Worm (Caenorhabditis elegans) whole organism, L4 larva: ENCODE results near the gene F31F7.1.
A peak's percentile ranks its signal among the peaks of the same experiment; 100 is the strongest.

ENCODE experiments used
- F10B5.3 ChIP-seq: sonication (generic microtip); optimal IDR thresholded peaks from 2 replicates; lab custom pipeline; 2016; ENCODE audit warnings: mild to moderate bottlenecking, missing genetic modification characterization, missing compliant biosample characterization
- F44E2.7 ChIP-seq: fragments of 200-800 bp; sonication (Bioruptor generic); IDR thresholded peaks from 2 replicates; pipeline ENCODE4 v2.1.2; 2022; ENCODE audit warnings: missing genetic modification characterization, missing compliant biosample characterization
- Y105C5A.15 ChIP-seq: fragments of 200-800 bp; sonication (Bioruptor generic); IDR thresholded peaks from 2 replicates; pipeline ENCODE4 v1.3.6; 2022; ENCODE audit warnings: missing genetic modification characterization, missing compliant biosample characterization
- Y48G9A.11 ChIP-seq: fragments of 200-800 bp; sonication (Bioruptor generic); IDR thresholded peaks from 2 replicates; pipeline ENCODE4 v1.3.6; 2022; ENCODE audit warnings: missing genetic modification reagents, missing genetic modification characterization, missing compliant biosample characterization
- ZK337.2 ChIP-seq: fragments of 200-800 bp; sonication (Bioruptor generic); IDR thresholded peaks from 2 replicates; pipeline ENCODE4 v1.3.6; 2022; ENCODE audit warnings: missing genetic modification reagents, missing genetic modification characterization, missing compliant biosample characterization
- ZK546.5 ChIP-seq, 2 experiments: sonication (generic microtip); optimal IDR thresholded peaks; 2 replicates each; lab custom pipeline; 2017; ENCODE audit warnings: missing biosample characterization in 2 of 2, missing genetic modification characterization in 2 of 2
- aha-1 ChIP-seq: fragments of 150-350 bp; peaks from one replicate; lab custom pipeline; 2014; ENCODE audit warnings: missing biosample characterization, missing genetic modification characterization
- aly-2 ChIP-seq: sonication (generic microtip); optimal IDR thresholded peaks from 2 replicates; lab custom pipeline; 2018; ENCODE audit warnings: missing biosample characterization, missing genetic modification characterization
- arid-1 ChIP-seq: fragments of 200-800 bp; sonication (Bioruptor generic); conservative IDR thresholded peaks from 2 replicates; pipeline ENCODE4 v1.3.6; 2022; ENCODE audit warnings: missing genetic modification reagents, missing genetic modification characterization, missing compliant biosample characterization
- attf-4 ChIP-seq: sonication (generic microtip); optimal IDR thresholded peaks from 3 replicates; lab custom pipeline; 2017; ENCODE audit warnings: missing biosample characterization, missing genetic modification characterization
- ceh-20 ChIP-seq: fragments of 200-800 bp; sonication (Bioruptor generic); IDR thresholded peaks from 2 replicates; pipeline ENCODE4 v1.3.6; 2022; ENCODE audit warnings: missing genetic modification reagents, missing genetic modification characterization, missing compliant biosample characterization
- ceh-44 ChIP-seq: fragments of 200-800 bp; sonication (Bioruptor generic); IDR thresholded peaks from 2 replicates; pipeline ENCODE4 v1.3.6; 2022; ENCODE audit warnings: missing genetic modification reagents, missing genetic modification characterization, missing compliant biosample characterization
- ceh-82 ChIP-seq: sonication (generic microtip); optimal IDR thresholded peaks from 2 replicates; lab custom pipeline; 2017; ENCODE audit warnings: missing biosample characterization, missing genetic modification characterization
- dmd-9 ChIP-seq: fragments of 200-800 bp; sonication (Bioruptor generic); IDR thresholded peaks from 2 replicates; pipeline ENCODE4 v1.3.6; 2022; ENCODE audit warnings: missing genetic modification reagents, missing genetic modification characterization, missing compliant biosample characterization
- dpl-1 ChIP-seq: fragments of 150-350 bp; optimal IDR thresholded peaks from 2 replicates; lab custom pipeline; 2014; ENCODE audit warnings: missing biosample characterization, missing genetic modification reagents, missing genetic modification characterization
- hlh-11 ChIP-seq: fragments of 200-800 bp; sonication (Bioruptor generic); optimal IDR thresholded peaks from 2 replicates; lab custom pipeline; 2018; ENCODE audit warnings: mild to moderate bottlenecking, missing genetic modification characterization, missing compliant biosample characterization
- hlh-30 ChIP-seq: sonication (generic microtip); optimal IDR thresholded peaks from 2 replicates; lab custom pipeline; 2017; ENCODE audit warnings: antibody characterized with exemption, mild to moderate bottlenecking, missing genetic modification characterization, missing compliant biosample characterization; ENCODE audit not compliant: insufficient read depth
- lin-15B ChIP-seq: fragments of 150-350 bp; sonication (generic microtip); optimal IDR thresholded peaks from 3 replicates; lab custom pipeline; 2014; ENCODE audit warnings: missing biosample characterization, missing genetic modification characterization
- lin-39 ChIP-seq: fragments of 150-350 bp; optimal IDR thresholded peaks from 2 replicates; lab custom pipeline; 2014; ENCODE audit warnings: missing biosample characterization, missing genetic modification reagents, missing genetic modification characterization
- lir-3 ChIP-seq: sonication (generic microtip); optimal IDR thresholded peaks from 2 replicates; lab custom pipeline; 2016; ENCODE audit warnings: mild to moderate bottlenecking, missing genetic modification characterization, missing compliant biosample characterization
- mep-1 ChIP-seq: fragments of 150-350 bp; sonication (generic microtip); optimal IDR thresholded peaks from 3 replicates; lab custom pipeline; 2014; ENCODE audit warnings: missing biosample characterization, missing genetic modification characterization
- mxl-2 ChIP-seq: fragments of 200-800 bp; sonication (Bioruptor generic); conservative IDR thresholded peaks from 2 replicates; pipeline ENCODE4 v1.3.6; 2022; ENCODE audit warnings: missing genetic modification reagents, missing genetic modification characterization, missing compliant biosample characterization
- mxl-3 ChIP-seq: fragments of 200-800 bp; sonication (Bioruptor generic); optimal IDR thresholded peaks from 2 replicates; lab custom pipeline; 2018; ENCODE audit warnings: mild to moderate bottlenecking, missing genetic modification characterization, missing compliant biosample characterization
- nhr-111 ChIP-seq: fragments of 200-800 bp; sonication (Bioruptor generic); optimal IDR thresholded peaks from 2 replicates; lab custom pipeline; 2018; ENCODE audit warnings: mild to moderate bottlenecking, missing genetic modification characterization, missing compliant biosample characterization
- nhr-237 ChIP-seq: sonication (generic microtip); optimal IDR thresholded peaks from 2 replicates; lab custom pipeline; 2017; ENCODE audit warnings: missing biosample characterization, missing genetic modification characterization
- nhr-25 ChIP-seq: sonication (generic microtip); optimal IDR thresholded peaks from 2 replicates; lab custom pipeline; 2017; ENCODE audit warnings: missing genetic modification characterization, mild to moderate bottlenecking, missing compliant biosample characterization, antibody characterized with exemption, moderate library complexity, borderline replicate concordance; ENCODE audit not compliant: insufficient read depth
- nhr-28 ChIP-seq: fragments of 150-350 bp; optimal IDR thresholded peaks from 2 replicates; lab custom pipeline; 2014; ENCODE audit warnings: missing biosample characterization, missing genetic modification characterization
- nhr-41 ChIP-seq: fragments of 200-800 bp; sonication (Bioruptor generic); IDR thresholded peaks from 2 replicates; pipeline ENCODE4 v1.3.6; 2022; ENCODE audit warnings: missing genetic modification reagents, missing genetic modification characterization, missing compliant biosample characterization
- nhr-42 ChIP-seq: fragments of 200-800 bp; sonication (Bioruptor generic); IDR thresholded peaks from 2 replicates; pipeline ENCODE4 v1.3.6; 2022; ENCODE audit warnings: missing genetic modification characterization, missing compliant biosample characterization
- nhr-6 ChIP-seq: fragments of 150-350 bp; optimal IDR thresholded peaks from 2 replicates; lab custom pipeline; 2014; ENCODE audit warnings: missing biosample characterization, missing genetic modification characterization
- nhr-76 ChIP-seq: fragments of 150-350 bp; optimal IDR thresholded peaks from 2 replicates; lab custom pipeline; 2014; ENCODE audit warnings: missing biosample characterization, missing genetic modification characterization
- nhr-77 ChIP-seq: fragments of 150-350 bp; optimal IDR thresholded peaks from 2 replicates; lab custom pipeline; 2014; ENCODE audit warnings: missing biosample characterization, missing genetic modification characterization
- pha-4 ChIP-seq, 2 experiments: fragments of 150-350 bp in 1 of 2; fragments of 200-800 bp in 1 of 2; sonication (Bioruptor generic) in 1 of 2; IDR thresholded peaks in 1 of 2; optimal IDR thresholded peaks in 1 of 2; 2 replicates each; pipeline versions ENCODE4 v1.3.6 to Lab custom; 2014 to 2022; ENCODE audit warnings: missing genetic modification characterization in 2 of 2, missing genetic modification reagents in 2 of 2, missing biosample characterization in 1 of 2, missing compliant biosample characterization in 1 of 2
- rbr-2 ChIP-seq: sonication (generic microtip); optimal IDR thresholded peaks from 2 replicates; lab custom pipeline; 2016; ENCODE audit warnings: missing genotype, missing genetic modification characterization, missing compliant biosample characterization
- saeg-2 ChIP-seq: fragments of 200-800 bp; sonication (Bioruptor generic); IDR thresholded peaks from 2 replicates; pipeline ENCODE4 v1.3.6; 2022; ENCODE audit warnings: missing genetic modification reagents, missing genetic modification characterization, missing compliant biosample characterization
- sdz-12 ChIP-seq: fragments of 200-800 bp; sonication (Bioruptor generic); optimal IDR thresholded peaks from 2 replicates; lab custom pipeline; 2018; ENCODE audit warnings: mild to moderate bottlenecking, missing genetic modification characterization, missing compliant biosample characterization
- set-16 ChIP-seq: fragments of 200-800 bp; sonication (Bioruptor generic); IDR thresholded peaks from 2 replicates; pipeline ENCODE4 v1.3.6; 2022; ENCODE audit warnings: missing genetic modification reagents, missing genetic modification characterization, missing compliant biosample characterization
- skn-1 ChIP-seq: fragments of 150-350 bp; optimal IDR thresholded peaks from 2 replicates; lab custom pipeline; 2014; ENCODE audit warnings: missing biosample characterization, missing genetic modification characterization
- unc-130 ChIP-seq: sonication (generic microtip); optimal IDR thresholded peaks from 2 replicates; lab custom pipeline; 2016; ENCODE audit warnings: missing genetic modification reagents, missing genetic modification characterization, missing compliant biosample characterization
- unc-62 ChIP-seq, 3 experiments: fragments of 150-350 bp in 1 of 3; sonication (generic microtip); optimal IDR thresholded peaks in 2 of 3; peaks in 1 of 3; 1 replicate in 1 of 3; 2 replicates in 2 of 3; lab custom pipeline; 2014 to 2017; ENCODE audit warnings: missing biosample characterization in 3 of 3, missing genetic modification characterization in 3 of 3, missing genetic modification reagents in 3 of 3, missing genotype in 1 of 3
- zag-1 ChIP-seq: fragments of 150-350 bp; optimal IDR thresholded peaks from 2 replicates; lab custom pipeline; 2014; ENCODE audit warnings: missing biosample characterization, missing genetic modification characterization
- zfp-3 ChIP-seq: fragments of 200-800 bp; sonication (Bioruptor generic); conservative IDR thresholded peaks from 2 replicates; pipeline ENCODE4 v1.3.6; 2022; ENCODE audit warnings: missing genetic modification reagents, missing genetic modification characterization, missing compliant biosample characterization

The F31F7.1 gene

DNA sequence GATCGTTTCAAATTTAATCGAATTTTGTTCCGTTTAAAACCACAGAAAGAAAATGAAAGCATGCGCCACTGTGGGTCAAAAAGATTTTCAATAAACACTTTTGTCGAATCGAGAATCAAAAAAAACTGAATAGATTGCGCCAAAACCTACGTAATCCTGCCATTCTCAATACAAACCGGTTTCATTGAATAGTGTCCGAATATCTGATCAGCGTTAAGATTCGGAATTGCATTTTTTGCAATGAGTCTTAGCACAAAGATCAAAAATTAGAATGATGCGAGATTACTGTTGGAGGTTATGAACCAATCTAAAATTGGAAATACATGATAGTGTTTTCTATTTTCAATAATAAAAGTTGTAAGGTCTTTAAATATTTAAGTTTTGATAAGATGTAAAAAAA lies 41.7 kb downstream of the F31F7.1 start:
- TF ChIP-seq nhr-28 (tag; lab: Kevin White, UChicago) (peak; percentile 7), lin-39 (tag; lab: Kevin White, UChicago) (no peak), unc-62 (GFP tag; optimal IDR thresholded peaks at IDR 0.05 in 1 of 2; lab: Kevin White, UChicago) (peak in 1 of 2 experiments; percentile 24), unc-62 (tag; optimal IDR thresholded peaks at IDR 0.05; lab: Kevin White, UChicago) (no peak)

DNA sequence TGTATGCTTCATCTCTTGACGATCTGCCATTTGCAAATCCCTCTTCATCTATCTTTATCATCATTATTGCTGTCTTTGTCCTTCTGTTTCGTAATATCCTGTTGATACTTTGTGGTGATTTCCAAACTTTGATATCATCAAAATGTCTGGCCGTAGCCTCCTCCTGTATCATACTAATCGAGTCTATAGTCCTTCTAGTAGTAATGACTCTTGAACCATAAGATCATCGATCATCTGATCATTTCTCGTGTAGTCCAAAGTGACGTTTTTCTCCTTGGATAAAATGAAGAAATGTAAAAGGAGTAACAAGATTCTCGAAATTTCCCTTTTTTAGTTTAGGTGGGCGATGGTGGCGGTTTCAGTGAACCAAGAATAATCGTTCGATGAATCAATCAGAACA lies 43.1 kb downstream of the F31F7.1 start:
- TF ChIP-seq hlh-11: peak; percentile 14
- peak; percentile 11 for TF ChIP-seq hlh-30 (tag; lab: Kevin White, UChicago)
- no peak for TF ChIP-seq Y48G9A.11
- TF ChIP-seq nhr-28 (tag; lab: Kevin White, UChicago): peak; percentile 96
- TF ChIP-seq aha-1 (tag; lab: Kevin White, UChicago): peak; percentile 20
- no peak for TF ChIP-seq nhr-6 (tag; lab: Kevin White, UChicago)

DNA sequence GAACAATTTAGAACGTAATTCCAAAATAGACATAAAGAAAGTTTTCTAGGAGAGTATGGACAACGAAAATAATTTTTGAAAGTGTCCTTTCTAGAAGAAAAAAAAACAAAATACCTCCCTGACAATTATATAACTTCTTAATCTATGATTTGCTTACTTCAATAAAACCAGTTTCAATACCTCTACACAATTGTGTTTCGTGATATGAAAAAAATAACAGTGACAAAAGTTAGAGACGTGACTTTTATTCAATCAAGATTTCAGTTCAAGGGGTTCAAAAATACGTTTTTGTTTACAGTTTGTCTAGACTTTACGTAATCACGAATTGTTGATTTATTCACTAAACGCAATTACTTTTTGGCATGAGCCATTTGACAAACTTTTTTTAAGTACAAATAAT lies 45.0 kb downstream of the F31F7.1 start:
- TF ChIP-seq zag-1 (tag; lab: Kevin White, UChicago): no peak
- no peak for TF ChIP-seq attf-4
- TF ChIP-seq unc-62 (GFP tag; optimal IDR thresholded peaks at IDR 0.05 in 1 of 2; lab: Kevin White, UChicago): peak in 1 of 2 experiments; percentile 94
- no peak for TF ChIP-seq unc-62 (tag; optimal IDR thresholded peaks at IDR 0.05; lab: Kevin White, UChicago)
- no peak for TF ChIP-seq F10B5.3 (tag; lab: Kevin White, UChicago)
- no peak for TF ChIP-seq ceh-44

DNA sequence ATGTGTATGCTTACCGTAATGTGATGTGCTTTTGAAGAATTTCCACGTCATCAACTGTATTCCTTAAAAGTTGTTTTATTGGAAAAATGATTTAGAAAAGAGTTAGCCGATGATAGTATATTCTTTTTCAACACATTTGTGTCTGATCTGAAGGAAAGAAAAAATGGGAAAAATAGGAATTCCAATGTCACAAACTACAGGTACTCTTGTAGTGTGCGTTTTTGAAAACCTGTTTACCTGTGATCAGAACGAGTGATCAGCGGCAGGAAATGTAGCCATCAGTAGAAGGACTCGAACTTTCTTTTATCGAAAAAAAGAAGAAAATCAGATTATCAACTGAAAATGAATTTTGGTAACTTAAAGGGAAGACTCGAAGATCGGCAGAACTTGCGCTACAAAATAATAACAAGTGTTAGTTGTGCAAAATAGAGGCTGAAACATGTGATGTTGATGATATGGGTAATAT lies 45.5 kb downstream of the F31F7.1 start, which contains the start of gene T28C12.15:
Gene T28C12.15 (minus strand): TSS at position 51 of the 466 bp plus-strand sequence.
- peak; percentile 98 for TF ChIP-seq nhr-28 (tag; lab: Kevin White, UChicago)
- TF ChIP-seq lir-3 (tag; lab: Kevin White, UChicago): no peak
- peak; percentile 16 for TF ChIP-seq aha-1 (tag; lab: Kevin White, UChicago)
- TF ChIP-seq saeg-2 (GFP tag; lab: Robert Waterston, UW): no peak
- TF ChIP-seq ceh-82 (tag; lab: Kevin White, UChicago): no peak
- TF ChIP-seq Y105C5A.15 (GFP tag; lab: Robert Waterston, UW): no peak
- TF ChIP-seq hlh-11: no peak

DNA sequence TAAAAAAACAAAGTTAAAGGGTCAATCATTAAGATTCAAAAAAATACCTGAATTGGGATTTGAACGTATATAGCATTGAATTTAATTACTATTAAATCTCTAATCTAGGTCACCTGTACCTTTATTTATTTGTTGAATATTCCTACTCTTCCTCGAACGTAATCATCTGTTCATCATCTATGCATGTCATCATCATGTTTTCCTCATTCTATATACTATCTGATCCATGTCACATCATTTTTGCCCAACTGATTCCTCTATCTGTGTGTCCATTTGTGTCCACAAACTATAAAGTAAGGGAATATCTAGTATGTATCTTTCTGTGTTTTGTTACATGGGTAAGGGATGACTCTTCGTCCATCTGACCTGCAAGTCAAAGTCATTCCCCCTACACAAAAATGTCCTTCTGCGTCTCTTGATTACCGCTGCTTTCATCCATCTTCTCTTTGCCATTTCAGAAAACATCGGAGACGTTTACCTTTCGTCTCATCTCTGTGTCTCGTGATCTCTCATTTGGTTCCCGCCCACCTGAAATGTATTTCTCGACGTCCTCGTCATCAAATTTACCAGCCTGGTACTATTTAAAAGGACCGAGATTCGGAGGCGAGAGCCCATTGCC lies 46.6 kb downstream of the F31F7.1 start:
- TF ChIP-seq ZK337.2 (GFP tag; lab: Robert Waterston, UW): no peak
- no peak for TF ChIP-seq nhr-237 (tag; lab: Kevin White, UChicago)
- no peak for TF ChIP-seq nhr-41 (GFP tag; lab: Robert Waterston, UW)
- no peak for TF ChIP-seq mxl-3 (GFP tag; lab: Kevin White, UChicago)
- no peak for TF ChIP-seq mep-1 (tag; lab: Kevin White, UChicago)
- TF ChIP-seq dpl-1 (GFP tag; lab: Kevin White, UChicago): no peak
- TF ChIP-seq nhr-77 (tag; lab: Kevin White, UChicago): no peak
- TF ChIP-seq nhr-42 (GFP tag; lab: Robert Waterston, UW): no peak
- TF ChIP-seq mxl-2 (GFP tag; lab: Robert Waterston, UW): no peak
- no peak for TF ChIP-seq ceh-20 (GFP tag; lab: Robert Waterston, UW)
- no peak for TF ChIP-seq aly-2
- no peak for TF ChIP-seq nhr-76 (tag; lab: Kevin White, UChicago)
- TF ChIP-seq ZK546.5 (tag; optimal IDR thresholded peaks at IDR 0.05; lab: Kevin White, UChicago): no peak
- TF ChIP-seq nhr-111 (GFP tag; lab: Kevin White, UChicago): no peak
- no peak for TF ChIP-seq unc-130
- TF ChIP-seq nhr-25: peak; percentile 49
- TF ChIP-seq lin-15B (tag; lab: Kevin White, UChicago): no peak
- no peak for TF ChIP-seq rbr-2 (tag; lab: Kevin White, UChicago)
- TF ChIP-seq dmd-9 (GFP tag; lab: Robert Waterston, UW): no peak
- TF ChIP-seq skn-1 (tag; lab: Kevin White, UChicago): no peak
- no peak for TF ChIP-seq pha-4 (GFP tag; IDR thresholded peaks at IDR 0.05; lab: Robert Waterston, UW)
- TF ChIP-seq pha-4 (tag; optimal IDR thresholded peaks at IDR 0.05; lab: Kevin White, UChicago): no peak
- TF ChIP-seq arid-1 (GFP tag; lab: Robert Waterston, UW): no peak
- no peak for TF ChIP-seq sdz-12 (GFP tag; lab: Kevin White, UChicago)
- no peak for TF ChIP-seq zfp-3 (GFP tag; lab: Robert Waterston, UW)
- TF ChIP-seq set-16 (GFP tag; lab: Robert Waterston, UW): no peak
- no peak for TF ChIP-seq F44E2.7 (GFP tag; lab: Robert Waterston, UW)
- no peak for TF ChIP-seq F10B5.3 (tag; lab: Kevin White, UChicago)
